Fruit fly (Drosophila melanogaster): ENCODE measurements around the gene pip.
A peak's percentile ranks its signal among the peaks of the same experiment; 100 is the strongest.

pip gene

DNA sequence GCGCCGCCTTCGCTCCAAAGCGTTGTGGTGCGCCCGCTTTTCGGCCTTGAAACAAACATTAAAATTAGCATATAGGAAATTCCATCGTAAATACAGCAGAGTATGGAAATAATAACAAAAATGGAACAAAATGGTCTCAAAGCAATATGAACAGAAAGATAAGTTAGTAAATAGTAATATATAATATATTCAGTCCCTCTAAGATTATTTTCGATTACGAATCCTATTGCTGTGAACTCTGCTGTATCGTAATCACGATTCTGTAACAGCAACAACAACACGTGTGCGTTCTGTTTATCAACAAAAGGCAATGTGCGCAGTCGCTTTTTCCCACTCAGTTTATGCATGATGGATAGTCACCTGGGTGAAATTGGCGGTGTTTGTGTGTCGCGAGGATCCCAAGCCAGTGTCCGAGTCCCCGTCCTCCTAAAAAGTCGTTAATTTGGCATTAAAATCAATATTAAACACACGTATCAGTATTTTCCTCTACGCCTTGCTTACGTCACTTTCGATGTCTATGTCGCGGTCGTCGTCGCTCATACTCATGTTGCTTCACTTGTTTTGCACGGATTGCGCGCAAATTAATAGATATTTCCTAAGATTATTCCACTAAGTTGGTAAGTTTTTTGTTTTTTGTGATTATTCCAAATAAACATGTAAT is 73.8 kb downstream of the pip start, which contains the start of the genes CG42374 and Mettl5:
TSS of gene CG42374 (plus strand) at position 287 of the 661 bp plus-strand sequence.
TSS of gene Mettl5 (plus strand) at position 287 of the 661 bp plus-strand sequence.
- TF ChIP-seq esg (GFP tag; conservative IDR thresholded peaks at IDR 0.05) (peak; percentile 37), gsb-n (tag; optimal IDR thresholded peaks at IDR 0.05) (no peak), Dip2 (GFP tag; IDR thresholded peaks at IDR 0.05) (no peak), Sox102F (GFP tag; optimal IDR thresholded peaks at IDR 0.05) (peak; percentile 48), CG14965 (GFP tag; optimal IDR thresholded peaks at IDR 0.05; ENCODE audit: borderline replicate concordance) (no peak), shn (GFP tag; optimal IDR thresholded peaks at IDR 0.05) (no peak), GATAe (GFP tag; conservative IDR thresholded peaks at IDR 0.05) (no peak), fru (optimal IDR thresholded peaks at IDR 0.05) (no peak), CG2116 (GFP tag; optimal IDR thresholded peaks at IDR 0.05) (no peak), tio (GFP tag; optimal IDR thresholded peaks at IDR 0.05) (no peak), Ptx1 (GFP tag; IDR thresholded peaks at IDR 0.05) (no peak), repo (GFP tag; optimal IDR thresholded peaks at IDR 0.05) (no peak), Usf (GFP tag; optimal IDR thresholded peaks at IDR 0.05) (no peak), MTF-1 (GFP tag; optimal IDR thresholded peaks at IDR 0.05; ENCODE audit: borderline replicate concordance) (peak; percentile 63), kni (GFP tag; optimal IDR thresholded peaks at IDR 0.05) (no peak), tna (GFP tag; IDR thresholded peaks at IDR 0.05; ENCODE audit: partially characterized antibody) (no peak), CG30020 (tag; optimal IDR thresholded peaks at IDR 0.05) (no peak), CG12104 (GFP tag; optimal IDR thresholded peaks at IDR 0.05) (no peak), Eip74EF (GFP tag; optimal IDR thresholded peaks at IDR 0.05) (no peak), CG3163 (GFP tag; optimal IDR thresholded peaks at IDR 0.05) (no peak), ab (GFP tag; optimal IDR thresholded peaks at IDR 0.05) (no peak), run (tag; optimal IDR thresholded peaks at IDR 0.05) (no peak), dan (GFP tag; IDR thresholded peaks at IDR 0.05) (no peak), Taf1 (GFP tag; IDR thresholded peaks at IDR 0.05) (peak; percentile 9; the same call in 1 of the 2 replicates), Doc2 (GFP tag; IDR thresholded peaks at IDR 0.05) (no peak), CG11723 (GFP tag; optimal IDR thresholded peaks at IDR 0.05) (no peak), E2f2 (GFP tag; IDR thresholded peaks at IDR 0.05) (peak; percentile 30; the same call in 1 of the 2 replicates), Chrac-16 (GFP tag; optimal IDR thresholded peaks at IDR 0.05) (no peak), CG8359 (GFP tag; optimal IDR thresholded peaks at IDR 0.05; ENCODE audit: borderline replicate concordance) (no peak), gt (GFP tag; IDR thresholded peaks at IDR 0.05) (no peak), C15 (GFP tag; IDR thresholded peaks at IDR 0.05) (no peak), CG4282 (GFP tag; optimal IDR thresholded peaks at IDR 0.05) (no peak), CG10654 (GFP tag; optimal IDR thresholded peaks at IDR 0.05) (no peak), CHES-1-like (GFP tag; optimal IDR thresholded peaks at IDR 0.05) (no peak), CG11093 (GFP tag; IDR thresholded peaks at IDR 0.05) (no peak), gsb (GFP tag; IDR thresholded peaks at IDR 0.05) (no peak), CG7987 (GFP tag; optimal IDR thresholded peaks at IDR 0.05) (peak; percentile 13), Oaz (GFP tag; IDR thresholded peaks at IDR 0.05) (no peak), CG18476 (GFP tag; optimal IDR thresholded peaks at IDR 0.05) (peak; percentile 17), row (GFP tag; IDR thresholded peaks at IDR 0.05) (peak; percentile 29; the same call in 2 of the 3 replicates), CG6272 (GFP tag; IDR thresholded peaks at IDR 0.05) (no peak), gcm2 (GFP tag; optimal IDR thresholded peaks at IDR 0.05) (no peak), CG13287 (GFP tag; IDR thresholded peaks at IDR 0.05; ENCODE audit: partially characterized antibody) (no peak), CG6175 (GFP tag; IDR thresholded peaks at IDR 0.05) (no peak), CG17912 (GFP tag; optimal IDR thresholded peaks at IDR 0.05) (no peak), zf30C (GFP tag; optimal IDR thresholded peaks at IDR 0.05) (no peak), CG4424 (GFP tag; optimal IDR thresholded peaks at IDR 0.05) (peak; percentile 23), chinmo (GFP tag; IDR thresholded peaks at IDR 0.05; ENCODE audit: partially characterized antibody) (no peak), Max (GFP tag; optimal IDR thresholded peaks at IDR 0.05) (peak; percentile 84), CG11247 (GFP tag; IDR thresholded peaks at IDR 0.05) (no peak), Dek (tag; optimal IDR thresholded peaks at IDR 0.05) (peak; percentile 25)
